Worm (Caenorhabditis elegans) whole organism, L1 larva: Measurements from ENCODE around the gene apy-1.

ENCODE experiments used
- C04F5.9 ChIP-seq: sonication (generic microtip); optimal IDR thresholded peaks from 2 replicates; lab custom pipeline; 2016; ENCODE audit warnings: missing genetic modification characterization, missing compliant biosample characterization
- C16A3.4 ChIP-seq: fragments of 150-350 bp; optimal IDR thresholded peaks from 2 replicates; lab custom pipeline; 2014; ENCODE audit warnings: missing biosample characterization, missing genetic modification characterization
- C34B4.2 ChIP-seq: sonication (generic microtip); optimal IDR thresholded peaks from 2 replicates; lab custom pipeline; 2017; ENCODE audit warnings: mild to moderate bottlenecking, missing genetic modification characterization, missing compliant biosample characterization
- F16B12.6 ChIP-seq: fragments of 150-350 bp; optimal IDR thresholded peaks from 2 replicates; lab custom pipeline; 2014; ENCODE audit warnings: missing biosample characterization, missing genetic modification characterization
- alr-1 ChIP-seq: fragments of 200-800 bp; sonication (Bioruptor generic); optimal IDR thresholded peaks from 2 replicates; lab custom pipeline; 2018; ENCODE audit warnings: borderline replicate concordance, mild to moderate bottlenecking, missing genetic modification characterization, missing compliant biosample characterization
- blmp-1 ChIP-seq: fragments of 150-350 bp; optimal IDR thresholded peaks from 2 replicates; lab custom pipeline; 2014; ENCODE audit warnings: missing biosample characterization, missing genetic modification characterization
- ceh-63 ChIP-seq: fragments of 200-800 bp; sonication (Bioruptor generic); optimal IDR thresholded peaks from 2 replicates; lab custom pipeline; 2018; ENCODE audit warnings: mild to moderate bottlenecking, missing genetic modification characterization, missing compliant biosample characterization
- ceh-8 ChIP-seq: fragments of 200-800 bp; sonication (Bioruptor generic); optimal IDR thresholded peaks from 2 replicates; lab custom pipeline; 2018; ENCODE audit warnings: mild to moderate bottlenecking, missing genetic modification characterization, moderate library complexity, missing compliant biosample characterization
- ceh-82 ChIP-seq, 3 experiments: fragments of 150-350 bp in 1 of 3; sonication (generic microtip) in 2 of 3; optimal IDR thresholded peaks; 2 replicates each; lab custom pipeline; 2014 to 2017; ENCODE audit warnings: missing biosample characterization in 3 of 3, missing genetic modification characterization in 3 of 3
- ceh-90 ChIP-seq: sonication (generic microtip); optimal IDR thresholded peaks from 2 replicates; lab custom pipeline; 2016; ENCODE audit warnings: missing genetic modification characterization, missing compliant biosample characterization
- efl-1 ChIP-seq, 4 experiments: fragments of 150-350 bp; optimal IDR thresholded peaks in 3 of 4; peaks in 1 of 4; 1 replicate in 1 of 4; 2 replicates in 3 of 4; lab custom pipeline; 2014; ENCODE audit warnings: missing biosample characterization in 2 of 4, missing genetic modification characterization in 2 of 4, missing genetic modification reagents in 2 of 4
- egl-13 ChIP-seq: sonication (generic microtip); optimal IDR thresholded peaks from 2 replicates; lab custom pipeline; 2016; ENCODE audit warnings: missing genotype, missing genetic modification reagents, missing genetic modification characterization, missing compliant biosample characterization
- elt-3 ChIP-seq, 6 experiments: fragments of 150-350 bp in 1 of 6; sonication (generic microtip); optimal IDR thresholded peaks; 2 replicates each; lab custom pipeline; 2017 to 2018; ENCODE audit warnings: missing biosample characterization in 6 of 6, missing genetic modification characterization in 6 of 6, inconsistent platforms in 1 of 6
- ets-5 ChIP-seq: fragments of 200-800 bp; sonication (Bioruptor generic); IDR thresholded peaks from 2 replicates; pipeline ENCODE4 v1.3.6; 2022; ENCODE audit warnings: missing genetic modification characterization, missing compliant biosample characterization
- fkh-10 ChIP-seq: sonication (generic microtip); optimal IDR thresholded peaks from 2 replicates; lab custom pipeline; 2017; ENCODE audit warnings: missing biosample characterization, missing genetic modification reagents, missing genetic modification characterization
- grh-1 ChIP-seq: fragments of 200-800 bp; sonication (Bioruptor generic); IDR thresholded peaks from 2 replicates; pipeline ENCODE4 v1.3.6; 2022; ENCODE audit warnings: missing genetic modification reagents, missing genetic modification characterization, missing compliant biosample characterization
- hlh-4 ChIP-seq: sonication (generic microtip); optimal IDR thresholded peaks from 2 replicates; lab custom pipeline; 2016; ENCODE audit warnings: mild to moderate bottlenecking, missing genetic modification characterization, missing compliant biosample characterization
- jun-1 ChIP-seq: fragments of 150-350 bp; optimal IDR thresholded peaks from 2 replicates; lab custom pipeline; 2014; ENCODE audit warnings: missing biosample characterization, missing genetic modification reagents, missing genetic modification characterization
- lin-14 ChIP-seq: fragments of 200-800 bp; sonication (Bioruptor generic); optimal IDR thresholded peaks from 2 replicates; lab custom pipeline; 2018; ENCODE audit warnings: mild to moderate bottlenecking, missing genetic modification characterization, moderate library complexity, missing compliant biosample characterization
- lin-35 ChIP-seq, 2 experiments: fragments of 150-350 bp; optimal IDR thresholded peaks; 2 replicates each; lab custom pipeline; 2014; ENCODE audit warnings: missing biosample characterization in 2 of 2, missing genetic modification characterization in 2 of 2, missing genetic modification reagents in 2 of 2
- lin-39 ChIP-seq: fragments of 150-350 bp; optimal IDR thresholded peaks from 2 replicates; lab custom pipeline; 2014; ENCODE audit warnings: missing biosample characterization, missing genetic modification reagents, missing genetic modification characterization
- lsy-2 ChIP-seq, 2 experiments: fragments of 150-350 bp; optimal IDR thresholded peaks; 2 replicates each; lab custom pipeline; 2014; ENCODE audit warnings: missing biosample characterization in 2 of 2, missing genetic modification characterization in 2 of 2
- mab-9 ChIP-seq: fragments of 200-800 bp; sonication (Bioruptor generic); IDR thresholded peaks from 2 replicates; pipeline ENCODE4 v1.3.6; 2022; ENCODE audit warnings: missing genetic modification reagents, missing genetic modification characterization, missing compliant biosample characterization
- mdl-1 ChIP-seq, 2 experiments: fragments of 150-350 bp; optimal IDR thresholded peaks; 2 replicates each; lab custom pipeline; 2014 to 2017; ENCODE audit warnings: missing biosample characterization in 2 of 2, missing genetic modification characterization in 2 of 2, inconsistent platforms in 1 of 2
- mef-2 ChIP-seq: fragments of 150-350 bp; optimal IDR thresholded peaks from 2 replicates; lab custom pipeline; 2014; ENCODE audit warnings: missing biosample characterization, missing genetic modification characterization
- mep-1 ChIP-seq: fragments of 150-350 bp; optimal IDR thresholded peaks from 2 replicates; lab custom pipeline; 2014; ENCODE audit warnings: missing biosample characterization, missing genetic modification characterization
- nhr-11 ChIP-seq: fragments of 150-350 bp; optimal IDR thresholded peaks from 2 replicates; lab custom pipeline; 2014; ENCODE audit warnings: missing biosample characterization, missing genetic modification characterization
- nhr-19 ChIP-seq: fragments of 200-800 bp; sonication (Bioruptor generic); conservative IDR thresholded peaks from 2 replicates; pipeline ENCODE4 v1.3.6; 2022; ENCODE audit warnings: missing genetic modification characterization, missing compliant biosample characterization
- nhr-20 ChIP-seq: sonication (generic microtip); optimal IDR thresholded peaks from 2 replicates; lab custom pipeline; 2016; ENCODE audit warnings: mild to moderate bottlenecking, missing genetic modification characterization, missing compliant biosample characterization
- nhr-28 ChIP-seq: fragments of 150-350 bp; optimal IDR thresholded peaks from 2 replicates; lab custom pipeline; 2014; ENCODE audit warnings: missing biosample characterization, missing genetic modification characterization
- nhr-47 ChIP-seq: sonication (generic microtip); optimal IDR thresholded peaks from 2 replicates; lab custom pipeline; 2016; ENCODE audit warnings: mild to moderate bottlenecking, missing genetic modification characterization, moderate library complexity, missing compliant biosample characterization
- nhr-71 ChIP-seq: sonication (generic microtip); optimal IDR thresholded peaks from 2 replicates; lab custom pipeline; 2016; ENCODE audit warnings: mild to moderate bottlenecking, missing genetic modification characterization, moderate library complexity, missing compliant biosample characterization
- nhr-76 ChIP-seq: sonication (generic microtip); optimal IDR thresholded peaks from 2 replicates; lab custom pipeline; 2017; ENCODE audit warnings: missing biosample characterization, missing genetic modification characterization
- nhr-84 ChIP-seq: sonication (generic microtip); optimal IDR thresholded peaks from 2 replicates; lab custom pipeline; 2017; ENCODE audit warnings: missing biosample characterization, missing genetic modification characterization
- nhr-85 ChIP-seq: sonication (generic microtip); peaks from one replicate; lab custom pipeline; 2016; ENCODE audit warnings: missing genetic modification characterization, inconsistent platforms, missing compliant biosample characterization
- nhr-90 ChIP-seq: sonication (generic microtip); optimal IDR thresholded peaks from 2 replicates; lab custom pipeline; 2016; ENCODE audit warnings: mild to moderate bottlenecking, missing genetic modification characterization, missing compliant biosample characterization; ENCODE audit not compliant: poor library complexity
- rnt-1 ChIP-seq: sonication (generic microtip); optimal IDR thresholded peaks from 2 replicates; lab custom pipeline; 2016; ENCODE audit warnings: mild to moderate bottlenecking, missing genetic modification characterization, moderate library complexity, missing compliant biosample characterization
- skn-1 ChIP-seq: fragments of 150-350 bp; optimal IDR thresholded peaks from 2 replicates; lab custom pipeline; 2014; ENCODE audit warnings: missing biosample characterization, missing genetic modification characterization
- snu-23 ChIP-seq: sonication (generic microtip); optimal IDR thresholded peaks from 2 replicates; lab custom pipeline; 2016; ENCODE audit warnings: missing genetic modification characterization, missing compliant biosample characterization
- sox-4 ChIP-seq: sonication (generic microtip); optimal IDR thresholded peaks from 2 replicates; lab custom pipeline; 2016; ENCODE audit warnings: missing genetic modification characterization, missing compliant biosample characterization
- swsn-7 ChIP-seq: sonication (generic microtip); optimal IDR thresholded peaks from 2 replicates; lab custom pipeline; 2016; ENCODE audit warnings: missing genetic modification characterization, missing compliant biosample characterization
- tbx-2 ChIP-seq: sonication (generic microtip); optimal IDR thresholded peaks from 2 replicates; lab custom pipeline; 2016; ENCODE audit warnings: missing genetic modification characterization, missing compliant biosample characterization
- unc-30 ChIP-seq: sonication (generic microtip); optimal IDR thresholded peaks from 2 replicates; lab custom pipeline; 2017; ENCODE audit warnings: missing biosample characterization, missing genetic modification characterization
- unc-98 ChIP-seq: fragments of 200-800 bp; sonication (Bioruptor generic); IDR thresholded peaks from 2 replicates; pipeline ENCODE4 v1.3.6; 2022; ENCODE audit warnings: missing genetic modification characterization, missing compliant biosample characterization

Gene apy-1

DNA sequence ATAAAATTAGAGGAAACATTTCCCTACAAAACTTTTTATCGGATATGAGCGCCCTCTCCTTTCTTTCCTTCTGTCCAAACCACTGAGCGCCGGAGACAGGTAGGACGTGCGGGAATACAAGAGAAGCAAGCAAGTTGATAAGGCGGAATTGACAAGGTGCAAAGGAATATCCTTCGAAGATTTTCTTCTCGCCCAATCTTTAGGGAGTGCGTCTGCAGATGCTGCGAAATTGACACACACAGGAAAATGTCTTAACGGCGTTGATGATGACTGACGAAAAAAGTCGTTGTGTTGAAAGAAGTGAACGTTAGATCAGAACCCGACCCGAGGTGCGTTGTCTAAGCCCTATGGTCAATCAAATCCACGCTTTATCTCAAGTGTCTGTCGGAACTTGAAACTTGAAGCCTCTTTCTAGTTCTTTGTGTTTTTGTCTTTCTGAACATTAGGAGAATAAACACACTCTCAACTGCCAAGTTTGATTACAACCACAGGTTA is 18.3 kb upstream of the apy-1 start:
- TF ChIP-seq nhr-84 (tag; lab: Kevin White, UChicago), result no peak
- no peak for TF ChIP-seq unc-98
- TF ChIP-seq blmp-1 (tag; lab: Kevin White, UChicago), result peak; percentile 69
- TF ChIP-seq elt-3 (tag; optimal IDR thresholded peaks at IDR 0.05; lab: Kevin White, UChicago), result peak in 1 of 6 experiments; percentile 22

DNA sequence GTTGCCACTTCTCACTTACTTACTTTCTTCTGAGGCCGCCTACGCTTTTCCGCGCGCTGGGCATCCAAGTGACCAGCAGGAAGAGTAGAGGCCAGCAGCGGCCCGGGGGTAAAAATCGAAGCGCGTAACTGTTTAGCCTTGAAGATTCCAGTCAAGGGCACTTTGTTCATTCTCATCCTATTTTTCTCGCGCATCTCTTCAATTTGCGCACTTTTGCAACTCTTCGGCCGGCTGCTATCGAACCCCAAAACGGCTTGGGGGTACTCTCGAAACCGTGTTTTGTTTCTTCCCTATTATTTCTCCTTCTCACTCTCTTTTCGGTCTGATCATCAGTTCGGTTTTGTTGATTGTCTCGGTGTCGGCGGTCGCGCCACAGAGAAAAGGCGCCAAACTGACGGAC is 17.1 kb upstream of the apy-1 start:
- peak; percentile 88 for TF ChIP-seq nhr-85 (tag; lab: Kevin White, UChicago)
- no peak for TF ChIP-seq nhr-19 (GFP tag; lab: Robert Waterston, UW)
- TF ChIP-seq nhr-20, result peak; percentile 54
- peak; percentile 39 for TF ChIP-seq mep-1 (tag; lab: Kevin White, UChicago)
- no peak for TF ChIP-seq ceh-63 (GFP tag; lab: Kevin White, UChicago)
- TF ChIP-seq snu-23, result peak; percentile 23
- peak; percentile 68 for TF ChIP-seq blmp-1 (tag; lab: Kevin White, UChicago)
- TF ChIP-seq swsn-7 (tag; lab: Kevin White, UChicago), result no peak
- peak; percentile 56 for TF ChIP-seq nhr-71 (tag; lab: Kevin White, UChicago)
- peak; percentile 6 for TF ChIP-seq nhr-90 (tag; lab: Kevin White, UChicago)
- TF ChIP-seq skn-1 (tag; lab: Kevin White, UChicago), result peak; percentile 2
- peak; percentile 65 for TF ChIP-seq lin-14
- peak; percentile 6 for TF ChIP-seq nhr-47 (tag; lab: Kevin White, UChicago)
- peak in 1 of 6 experiments; percentile 12 for TF ChIP-seq elt-3 (tag; optimal IDR thresholded peaks at IDR 0.05; lab: Kevin White, UChicago)

DNA sequence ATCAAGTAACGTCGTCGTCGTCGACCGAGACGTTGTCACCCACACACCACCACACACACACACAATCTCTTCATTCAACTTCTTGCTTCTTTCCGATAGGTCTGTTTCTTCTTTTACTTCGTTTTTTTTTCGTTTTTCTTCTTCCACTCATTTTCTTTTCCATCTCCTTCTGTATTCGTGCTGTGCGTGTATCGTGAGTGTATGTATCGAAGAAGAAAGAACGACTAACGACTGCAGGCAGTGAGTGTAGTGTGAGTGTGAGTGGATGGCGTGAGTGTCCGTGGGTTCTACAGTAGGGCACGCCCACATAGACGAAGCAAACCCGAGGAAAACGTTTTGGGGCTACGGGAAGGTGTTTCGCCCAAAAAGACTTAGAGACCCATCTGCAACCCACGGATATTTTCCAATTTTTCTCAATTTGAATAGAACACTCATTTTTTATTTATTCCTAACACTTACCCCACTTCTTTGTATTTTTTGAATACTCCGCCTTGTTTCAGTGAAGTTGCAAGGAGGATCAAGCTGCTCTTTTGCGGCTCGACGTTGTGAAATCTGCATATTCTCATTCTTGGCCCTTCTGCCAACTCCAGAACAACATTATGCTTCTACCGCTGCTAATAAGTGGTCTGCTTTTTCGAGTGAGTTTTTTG is 16.2 kb upstream of the apy-1 start, which contains the start of gene adt-2:
TSS of gene adt-2 (plus strand) at position 600 of the 650 bp plus-strand sequence.
- TF ChIP-seq blmp-1 (tag; lab: Kevin White, UChicago), result peak; percentile 92
- TF ChIP-seq lsy-2 (tag; optimal IDR thresholded peaks at IDR 0.05; lab: Kevin White, UChicago), result peak; percentile 20 to 74
- peak in 5 of 6 experiments; percentile 6 to 74 (median 54) for TF ChIP-seq elt-3 (tag; optimal IDR thresholded peaks at IDR 0.05; lab: Kevin White, UChicago)
- peak; percentile 52 for TF ChIP-seq mep-1 (tag; lab: Kevin White, UChicago)
- TF ChIP-seq tbx-2 (tag; lab: Kevin White, UChicago), result peak; percentile 19
- TF ChIP-seq efl-1 (optimal IDR thresholded peaks at IDR 0.05; lab: Kevin White, UChicago), result no peak
- peak in 1 of 2 experiments; percentile 42 for TF ChIP-seq efl-1 (GFP tag; optimal IDR thresholded peaks at IDR 0.05 in 1 of 2; lab: Kevin White, UChicago)
- no peak for TF ChIP-seq fkh-10
- peak; percentile 86 for TF ChIP-seq nhr-85 (tag; lab: Kevin White, UChicago)
- peak; percentile 43 for TF ChIP-seq nhr-20
- peak in 1 of 2 experiments; percentile 29 for TF ChIP-seq mdl-1 (tag; optimal IDR thresholded peaks at IDR 0.05; lab: Kevin White, UChicago)
- TF ChIP-seq lin-14, result peak; percentile 54
- TF ChIP-seq nhr-28 (tag; lab: Kevin White, UChicago), result no peak
- peak; percentile 69 for TF ChIP-seq snu-23
- peak; percentile 32 for TF ChIP-seq nhr-90 (tag; lab: Kevin White, UChicago)
- peak in 1 of 2 experiments; percentile 51 for TF ChIP-seq lin-35 (GFP tag; optimal IDR thresholded peaks at IDR 0.05; lab: Kevin White, UChicago)
- TF ChIP-seq nhr-11 (tag; lab: Kevin White, UChicago), result no peak
- TF ChIP-seq C04F5.9, result no peak
- TF ChIP-seq ceh-90 (tag; lab: Kevin White, UChicago), result no peak
- TF ChIP-seq nhr-71 (tag; lab: Kevin White, UChicago), result peak; percentile 31
- TF ChIP-seq C16A3.4 (tag; lab: Kevin White, UChicago), result peak; percentile 43

DNA sequence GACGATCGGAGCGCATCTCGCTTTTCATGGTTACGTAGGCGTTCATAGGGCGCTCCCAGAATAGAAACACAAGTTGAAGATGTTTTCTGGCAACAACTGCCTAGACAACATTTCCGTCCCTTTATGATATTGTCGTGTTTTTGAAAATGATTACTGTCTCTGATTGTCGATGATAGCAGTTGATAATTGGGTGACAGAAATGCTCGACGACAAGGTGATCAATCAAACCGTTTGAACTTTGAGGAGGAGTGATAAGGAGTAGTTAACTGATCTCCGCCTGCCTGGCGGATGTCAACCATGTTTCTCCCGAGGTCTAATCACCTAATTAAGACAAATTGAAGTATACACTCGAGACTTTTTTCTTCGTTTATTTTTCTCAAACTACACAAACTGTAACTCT is 14.4 kb upstream of the apy-1 start:
- no peak for TF ChIP-seq nhr-76 (tag; lab: Kevin White, UChicago)
- no peak for TF ChIP-seq nhr-47 (tag; lab: Kevin White, UChicago)
- TF ChIP-seq lin-14, result peak; percentile 58
- TF ChIP-seq nhr-84 (tag; lab: Kevin White, UChicago), result no peak
- no peak for TF ChIP-seq lin-39 (tag; lab: Kevin White, UChicago)
- TF ChIP-seq nhr-71 (tag; lab: Kevin White, UChicago), result peak; percentile 44
- TF ChIP-seq ets-5 (GFP tag; lab: Robert Waterston, UW), result no peak
- TF ChIP-seq F16B12.6, result no peak
- TF ChIP-seq ceh-8 (GFP tag; lab: Kevin White, UChicago), result no peak
- no peak for TF ChIP-seq egl-13 (tag; lab: Kevin White, UChicago)
- TF ChIP-seq grh-1 (GFP tag; lab: Robert Waterston, UW), result no peak
- no peak for TF ChIP-seq rnt-1
- no peak for TF ChIP-seq jun-1 (tag; lab: Kevin White, UChicago)
- TF ChIP-seq elt-3 (tag; optimal IDR thresholded peaks at IDR 0.05; lab: Kevin White, UChicago), result peak in 5 of 6 experiments; percentile 78 to 95 (median 79)
- TF ChIP-seq sox-4 (tag; lab: Kevin White, UChicago), result no peak
- no peak for TF ChIP-seq ceh-82 (tag; optimal IDR thresholded peaks at IDR 0.05; lab: Kevin White, UChicago)
- no peak for TF ChIP-seq mef-2
- TF ChIP-seq C34B4.2 (tag; lab: Kevin White, UChicago), result no peak
- no peak for TF ChIP-seq mab-9 (GFP tag; lab: Robert Waterston, UW)
- TF ChIP-seq hlh-4 (tag; lab: Kevin White, UChicago), result no peak
- TF ChIP-seq alr-1, result no peak
- no peak for TF ChIP-seq unc-30 (tag; lab: Kevin White, UChicago)
